Fruit fly (Drosophila melanogaster) whole organism, embryonic: Measurements from ENCODE around the gene BTBD9.
A peak's percentile ranks its signal among the peaks of the same experiment; 100 is the strongest.

ENCODE experiments used
- CG11560 ChIP-seq: fragments of 200-800 bp; sonication (Bioruptor generic); IDR thresholded peaks from 3 replicates; pipeline ENCODE4 v1.3.6; 2022; ENCODE audit warnings: missing biosample characterization, missing genetic modification characterization
- CG12659 ChIP-seq: fragments of 200-800 bp; sonication (Bioruptor generic); optimal IDR thresholded peaks from 3 replicates; lab custom pipeline; 2017; ENCODE audit warnings: mild to moderate bottlenecking, missing biosample characterization, missing genetic modification reagents, missing genetic modification characterization
- CG13775 ChIP-seq: fragments of 200-800 bp; sonication (Bioruptor generic); optimal IDR thresholded peaks from 3 replicates; lab custom pipeline; 2017; ENCODE audit warnings: missing biosample characterization, mild to moderate bottlenecking, missing genetic modification characterization
- CG14014 ChIP-seq: fragments of 200-800 bp; sonication (Bioruptor generic); IDR thresholded peaks from 2 replicates; pipeline ENCODE4 v1.3.6; 2022; ENCODE audit warnings: missing biosample characterization, missing genetic modification characterization
- CG15514 ChIP-seq: fragments of 200-800 bp; sonication (Bioruptor generic); optimal IDR thresholded peaks from 3 replicates; lab custom pipeline; 2017; ENCODE audit warnings: missing biosample characterization, missing genetic modification characterization, mild to moderate bottlenecking, moderate library complexity, missing genetic modification reagents
- CG16779 ChIP-seq: fragments of 200-800 bp; sonication (Bioruptor generic); IDR thresholded peaks from 2 replicates; pipeline ENCODE4 v1.3.6; 2022; ENCODE audit warnings: missing biosample characterization, missing genetic modification characterization
- CG1792 ChIP-seq: fragments of 200-800 bp; sonication (Bioruptor generic); optimal IDR thresholded peaks from 2 replicates; lab custom pipeline; 2016; ENCODE audit warnings: missing biosample characterization, missing genetic modification characterization
- CG3163 ChIP-seq: fragments of 200-800 bp; sonication (Bioruptor generic); optimal IDR thresholded peaks from 3 replicates; lab custom pipeline; 2016; ENCODE audit warnings: missing biosample characterization, missing genetic modification characterization
- CG34376 ChIP-seq: fragments of 200-800 bp; sonication (Bioruptor generic); optimal IDR thresholded peaks from 2 replicates; lab custom pipeline; 2018; ENCODE audit warnings: missing biosample characterization, mild to moderate bottlenecking, missing genetic modification characterization
- CG43689 ChIP-seq: fragments of 200-800 bp; sonication (Bioruptor generic); IDR thresholded peaks from 2 replicates; pipeline ENCODE4 v1.3.6; 2022; ENCODE audit warnings: missing biosample characterization, missing genetic modification characterization
- CG4730 ChIP-seq: fragments of 200-800 bp; sonication (Bioruptor generic); IDR thresholded peaks from 2 replicates; pipeline ENCODE4 v1.3.6; 2022; ENCODE audit warnings: missing biosample characterization, missing genetic modification characterization
- CG9727 ChIP-seq: fragments of 200-800 bp; sonication (Bioruptor generic); optimal IDR thresholded peaks from 3 replicates; lab custom pipeline; 2017; ENCODE audit warnings: missing biosample characterization, mild to moderate bottlenecking, missing genetic modification characterization
- CTCF ChIP-seq: fragments of 200-800 bp; sonication (Bioruptor generic); optimal IDR thresholded peaks from 2 replicates; lab custom pipeline; 2017; ENCODE audit warnings: missing biosample characterization, mild to moderate bottlenecking, missing genetic modification characterization, moderate library complexity
- D19B ChIP-seq: fragments of 200-800 bp; sonication (Bioruptor generic); optimal IDR thresholded peaks from 2 replicates; lab custom pipeline; 2017; ENCODE audit warnings: missing biosample characterization, mild to moderate bottlenecking, missing genetic modification characterization
- Dad ChIP-seq: fragments of 200-800 bp; sonication (Bioruptor generic); optimal IDR thresholded peaks from 3 replicates; lab custom pipeline; 2016; ENCODE audit warnings: missing biosample characterization, missing genetic modification characterization
- Dbx ChIP-seq: fragments of 200-800 bp; sonication (Bioruptor generic); IDR thresholded peaks from 3 replicates; pipeline ENCODE4 v1.3.6; 2022; ENCODE audit warnings: missing biosample characterization, missing genetic modification characterization
- Dll ChIP-seq: fragments of 200-800 bp; sonication (Bioruptor generic); IDR thresholded peaks from 4 replicates; pipeline ENCODE4 v1.3.6; 2022; ENCODE audit warnings: missing biosample characterization, missing genetic modification characterization; ENCODE audit not compliant: partially characterized antibody
- Dp ChIP-seq: fragments of 200-800 bp; sonication (Bioruptor generic); optimal IDR thresholded peaks from 2 replicates; lab custom pipeline; 2018; ENCODE audit warnings: missing biosample characterization, mild to moderate bottlenecking, missing genetic modification characterization, moderate library complexity
- HmgZ ChIP-seq: fragments of 200-800 bp; sonication (Bioruptor generic); optimal IDR thresholded peaks from 2 replicates; lab custom pipeline; 2018; ENCODE audit warnings: missing biosample characterization, mild to moderate bottlenecking, missing genetic modification characterization
- Hsf ChIP-seq: fragments of 200-800 bp; sonication (Bioruptor generic); optimal IDR thresholded peaks from 3 replicates; lab custom pipeline; 2016; ENCODE audit warnings: missing biosample characterization, missing genetic modification characterization
- Lhr ChIP-seq: fragments of 200-800 bp; sonication (Bioruptor generic); optimal IDR thresholded peaks from 3 replicates; lab custom pipeline; 2017; ENCODE audit warnings: mild to moderate bottlenecking, missing biosample characterization, missing genetic modification reagents, missing genetic modification characterization
- Mad ChIP-seq: fragments of 200-800 bp; sonication (Bioruptor generic); optimal IDR thresholded peaks from 2 replicates; lab custom pipeline; 2016; ENCODE audit warnings: missing biosample characterization, missing genetic modification characterization
- Ravus ChIP-seq: fragments of 200-800 bp; sonication (Bioruptor generic); IDR thresholded peaks from 2 replicates; pipeline ENCODE4 v1.3.6; 2022; ENCODE audit warnings: missing biosample characterization, missing genetic modification characterization
- Tbp ChIP-seq: fragments of >200 bp; optimal IDR thresholded peaks from 2 replicates; lab custom pipeline; 2018; ENCODE audit warnings: missing biosample characterization, missing genetic modification characterization
- Trl ChIP-seq, 3 experiments: fragments of >200 bp in 2 of 3; fragments of 200-800 bp in 1 of 3; sonication (Bioruptor generic) in 1 of 3; optimal IDR thresholded peaks; 2 replicates in 1 of 3; 3 replicates in 2 of 3; lab custom pipeline; 2016 to 2017; ENCODE audit warnings: missing biosample characterization in 1 of 3, missing genetic modification characterization in 1 of 3
- al ChIP-seq: fragments of 200-800 bp; sonication (Bioruptor generic); IDR thresholded peaks from 2 replicates; pipeline ENCODE4 v1.3.6; 2022; ENCODE audit warnings: missing biosample characterization, missing genetic modification characterization
- aop ChIP-seq: fragments of 200-800 bp; sonication (Bioruptor generic); IDR thresholded peaks from 2 replicates; pipeline ENCODE4 v1.3.6; 2022; ENCODE audit warnings: missing biosample characterization, missing genetic modification characterization
- ase ChIP-seq: fragments of 200-800 bp; sonication (Bioruptor generic); IDR thresholded peaks from 3 replicates; pipeline ENCODE4 v1.3.6; 2022; ENCODE audit warnings: missing biosample characterization, missing genetic modification characterization
- ash1 ChIP-seq: fragments of 200-800 bp; sonication (Bioruptor generic); optimal IDR thresholded peaks from 2 replicates; lab custom pipeline; 2018; ENCODE audit warnings: missing biosample characterization, mild to moderate bottlenecking, missing genetic modification characterization
- ato ChIP-seq: fragments of 200-800 bp; sonication (Bioruptor generic); IDR thresholded peaks from 2 replicates; pipeline ENCODE4 v1.3.6; 2022; ENCODE audit warnings: missing biosample characterization, missing genetic modification characterization; ENCODE audit not compliant: partially characterized antibody
- bbx ChIP-seq: fragments of 200-800 bp; sonication (Bioruptor generic); IDR thresholded peaks from 2 replicates; pipeline ENCODE4 v1.3.6; 2022; ENCODE audit warnings: missing biosample characterization, missing genetic modification characterization; ENCODE audit not compliant: partially characterized antibody
- cad ChIP-seq: fragments of >200 bp; optimal IDR thresholded peaks from 2 replicates; lab custom pipeline; 2017; ENCODE audit warnings: missing biosample characterization, missing genetic modification characterization
- caup ChIP-seq: fragments of 200-800 bp; sonication (Bioruptor generic); optimal IDR thresholded peaks from 3 replicates; lab custom pipeline; 2017; ENCODE audit warnings: missing biosample characterization, mild to moderate bottlenecking, missing genetic modification characterization, moderate library complexity; ENCODE audit not compliant: severe bottlenecking
- crp ChIP-seq, 2 experiments: fragments of 200-800 bp; sonication (Bioruptor generic); optimal IDR thresholded peaks; 2 replicates in 1 of 2; 3 replicates in 1 of 2; lab custom pipeline; 2017; ENCODE audit warnings: missing biosample characterization in 2 of 2, missing genetic modification characterization in 2 of 2, mild to moderate bottlenecking in 1 of 2, moderate library complexity in 1 of 2
- dimm ChIP-seq: fragments of 200-800 bp; sonication (Bioruptor generic); IDR thresholded peaks from 2 replicates; pipeline ENCODE4 v1.3.6; 2022; ENCODE audit warnings: missing biosample characterization, missing genetic modification characterization
- dmrt11E ChIP-seq: fragments of 200-800 bp; sonication (Bioruptor generic); optimal IDR thresholded peaks from 3 replicates; lab custom pipeline; 2018; ENCODE audit warnings: missing biosample characterization, mild to moderate bottlenecking, missing genetic modification characterization, moderate library complexity
- eve ChIP-seq, 2 experiments: fragments of >200 bp; optimal IDR thresholded peaks; 2 replicates each; lab custom pipeline; 2017; ENCODE audit warnings: missing biosample characterization in 2 of 2, missing genetic modification characterization in 2 of 2
- gsb ChIP-seq: fragments of 200-800 bp; sonication (Bioruptor generic); IDR thresholded peaks from 2 replicates; pipeline ENCODE4 v1.3.6; 2022; ENCODE audit warnings: missing biosample characterization, missing genetic modification characterization
- luna ChIP-seq: fragments of 200-800 bp; sonication (Bioruptor generic); optimal IDR thresholded peaks from 2 replicates; lab custom pipeline; 2016; ENCODE audit warnings: missing biosample characterization, missing genetic modification characterization
- mam ChIP-seq: fragments of 200-800 bp; sonication (Bioruptor generic); optimal IDR thresholded peaks from 3 replicates; lab custom pipeline; 2016; ENCODE audit warnings: missing biosample characterization, missing genetic modification characterization
- ro ChIP-seq: fragments of 200-800 bp; sonication (Bioruptor generic); IDR thresholded peaks from 2 replicates; pipeline ENCODE4 v1.3.6; 2022; ENCODE audit warnings: missing biosample characterization, missing genetic modification characterization
- sqz ChIP-seq: fragments of 200-800 bp; sonication (Bioruptor generic); optimal IDR thresholded peaks from 3 replicates; lab custom pipeline; 2018; ENCODE audit warnings: missing biosample characterization, mild to moderate bottlenecking, missing genetic modification characterization
- stc ChIP-seq: fragments of 200-800 bp; sonication (Bioruptor generic); IDR thresholded peaks from 2 replicates; pipeline ENCODE4 v1.3.6; 2022; ENCODE audit warnings: missing biosample characterization, missing genetic modification characterization
- sug ChIP-seq: fragments of 200-800 bp; optimal IDR thresholded peaks from 2 replicates; lab custom pipeline; 2019; ENCODE audit warnings: missing biosample characterization, mild to moderate bottlenecking, missing genetic modification characterization, moderate library complexity
- tgo ChIP-seq: fragments of 200-800 bp; sonication (Bioruptor generic); IDR thresholded peaks from 3 replicates; pipeline ENCODE4 v1.3.6; 2022; ENCODE audit warnings: missing biosample characterization, missing genetic modification characterization
- trem ChIP-seq: fragments of 200-800 bp; optimal IDR thresholded peaks from 3 replicates; lab custom pipeline; 2019; ENCODE audit warnings: missing biosample characterization, mild to moderate bottlenecking, missing genetic modification characterization, moderate library complexity
- vfl ChIP-seq: fragments of 200-800 bp; sonication (Bioruptor generic); optimal IDR thresholded peaks from 2 replicates; lab custom pipeline; 2016; ENCODE audit warnings: missing biosample characterization, missing genetic modification characterization
- wdn ChIP-seq: fragments of 200-800 bp; sonication (Bioruptor generic); IDR thresholded peaks from 2 replicates; pipeline ENCODE4 v1.3.6; 2022; ENCODE audit warnings: missing biosample characterization, missing genetic modification characterization
- yki ChIP-seq: fragments of >200 bp; optimal IDR thresholded peaks from 3 replicates; lab custom pipeline; 2018
- zf30C ChIP-seq: fragments of 200-800 bp; sonication (Bioruptor generic); optimal IDR thresholded peaks from 3 replicates; lab custom pipeline; 2018; ENCODE audit warnings: missing biosample characterization, mild to moderate bottlenecking, missing genetic modification characterization

Gene BTBD9

dm6 chrX:10771856-10772592 lies 3.7 kb downstream of the BTBD9 start, which contains the start of gene CG15211 (continued):
- TF ChIP-seq sqz, result peak; percentile 84
- TF ChIP-seq CG1792, result no peak
- TF ChIP-seq tgo (GFP tag; lab: Robert Waterston, UW), result peak; percentile 54
- TF ChIP-seq sug (tag; lab: Kevin White, UChicago), result peak; percentile 36
- TF ChIP-seq CG16779 (GFP tag; lab: Robert Waterston, UW), result no peak
- TF ChIP-seq crp (GFP tag; optimal IDR thresholded peaks at IDR 0.05; lab: Kevin White, UChicago), result peak in 1 of 2 experiments; percentile 33
- no peak for TF ChIP-seq CG11560 (tag; lab: Robert Waterston, UW)
- TF ChIP-seq CG12659 (GFP tag; lab: Kevin White, UChicago), result peak; percentile 83
- TF ChIP-seq CG43689 (GFP tag; lab: Robert Waterston, UW), result no peak
- no peak for TF ChIP-seq ash1 (GFP tag; lab: Kevin White, UChicago)
- TF ChIP-seq CG9727 (GFP tag; lab: Kevin White, UChicago), result peak; percentile 68
- TF ChIP-seq Dll (GFP tag; lab: Robert Waterston, UW), result no peak
- peak; percentile 45; the same call in 1 of the 2 replicates for TF ChIP-seq bbx (GFP tag; lab: Robert Waterston, UW)
- TF ChIP-seq Hsf (GFP tag; lab: Kevin White, UChicago), result peak; percentile 21
- no peak for TF ChIP-seq aop (GFP tag; lab: Robert Waterston, UW)
- no peak for TF ChIP-seq Tbp (GFP tag; lab: Kevin White, UChicago)
- TF ChIP-seq dimm (GFP tag; lab: Robert Waterston, UW), result 0 out of 2 replicates have a peak, but pooled peaks have one; percentile 33
- TF ChIP-seq luna (GFP tag; lab: Kevin White, UChicago), result no peak
- no peak for TF ChIP-seq CG15514
- peak; percentile 55; the same call in 1 of the 3 replicates for TF ChIP-seq ase (GFP tag; lab: Robert Waterston, UW)
- peak; percentile 34; the same call in 1 of the 2 replicates for TF ChIP-seq al
- no peak for TF ChIP-seq yki (lab: Kevin White, UChicago)
- TF ChIP-seq gsb (GFP tag; lab: Robert Waterston, UW), result no peak
- TF ChIP-seq Ravus (GFP tag; lab: Robert Waterston, UW), result no peak
- TF ChIP-seq Mad (GFP tag; lab: Kevin White, UChicago), result peak; percentile 41
- peak; percentile 65 to 71 for TF ChIP-seq Trl (optimal IDR thresholded peaks at IDR 0.05; lab: Kevin White, UChicago)
- no peak for TF ChIP-seq Trl (GFP tag; optimal IDR thresholded peaks at IDR 0.05; lab: Kevin White, UChicago)
- no peak for TF ChIP-seq Dbx (GFP tag; lab: Robert Waterston, UW)
- TF ChIP-seq CG14014, result peak; percentile 57
- peak; percentile 0 for TF ChIP-seq CTCF (GFP tag; lab: Kevin White, UChicago)
- TF ChIP-seq wdn, result 0 out of 2 replicates have a peak, but pooled peaks have one; percentile 26
- TF ChIP-seq Lhr (GFP tag; lab: Kevin White, UChicago), result peak; percentile 49
- TF ChIP-seq trem (tag; lab: Kevin White, UChicago), result peak; percentile 57
- no peak for TF ChIP-seq D19B (GFP tag; lab: Kevin White, UChicago)
- 0 out of 2 replicates have a peak, but pooled peaks have one; percentile 37 for TF ChIP-seq ro (GFP tag; lab: Robert Waterston, UW)
- TF ChIP-seq Dad (GFP tag; lab: Kevin White, UChicago), result no peak
- TF ChIP-seq CG13775 (GFP tag; lab: Kevin White, UChicago), result peak; percentile 73
- TF ChIP-seq eve (GFP tag; optimal IDR thresholded peaks at IDR 0.05; lab: Kevin White, UChicago), result no peak
- no peak for TF ChIP-seq vfl
- TF ChIP-seq CG34376 (GFP tag; lab: Kevin White, UChicago), result no peak
- no peak for TF ChIP-seq mam
- no peak for TF ChIP-seq zf30C (GFP tag; lab: Kevin White, UChicago)
- no peak for TF ChIP-seq Dp (GFP tag; lab: Kevin White, UChicago)
- no peak for TF ChIP-seq HmgZ (tag; lab: Kevin White, UChicago)
- TF ChIP-seq ato (GFP tag; lab: Robert Waterston, UW), result no peak
- peak; percentile 71 for TF ChIP-seq cad (GFP tag; lab: Kevin White, UChicago)
- TF ChIP-seq CG4730 (GFP tag; lab: Robert Waterston, UW), result peak; percentile 47; the same call in 1 of the 2 replicates
- TF ChIP-seq dmrt11E (tag; lab: Kevin White, UChicago), result peak; percentile 70
- TF ChIP-seq caup (GFP tag; lab: Kevin White, UChicago), result peak; percentile 49
- TF ChIP-seq CG3163 (GFP tag; lab: Kevin White, UChicago), result no peak
- TF ChIP-seq stc (GFP tag; lab: Robert Waterston, UW), result peak; percentile 73
